Fruit fly (Drosophila melanogaster): ENCODE measurements around the gene CG5854.
A peak's percentile ranks its signal among the peaks of the same experiment; 100 is the strongest.

The CG5854 gene

DNA sequence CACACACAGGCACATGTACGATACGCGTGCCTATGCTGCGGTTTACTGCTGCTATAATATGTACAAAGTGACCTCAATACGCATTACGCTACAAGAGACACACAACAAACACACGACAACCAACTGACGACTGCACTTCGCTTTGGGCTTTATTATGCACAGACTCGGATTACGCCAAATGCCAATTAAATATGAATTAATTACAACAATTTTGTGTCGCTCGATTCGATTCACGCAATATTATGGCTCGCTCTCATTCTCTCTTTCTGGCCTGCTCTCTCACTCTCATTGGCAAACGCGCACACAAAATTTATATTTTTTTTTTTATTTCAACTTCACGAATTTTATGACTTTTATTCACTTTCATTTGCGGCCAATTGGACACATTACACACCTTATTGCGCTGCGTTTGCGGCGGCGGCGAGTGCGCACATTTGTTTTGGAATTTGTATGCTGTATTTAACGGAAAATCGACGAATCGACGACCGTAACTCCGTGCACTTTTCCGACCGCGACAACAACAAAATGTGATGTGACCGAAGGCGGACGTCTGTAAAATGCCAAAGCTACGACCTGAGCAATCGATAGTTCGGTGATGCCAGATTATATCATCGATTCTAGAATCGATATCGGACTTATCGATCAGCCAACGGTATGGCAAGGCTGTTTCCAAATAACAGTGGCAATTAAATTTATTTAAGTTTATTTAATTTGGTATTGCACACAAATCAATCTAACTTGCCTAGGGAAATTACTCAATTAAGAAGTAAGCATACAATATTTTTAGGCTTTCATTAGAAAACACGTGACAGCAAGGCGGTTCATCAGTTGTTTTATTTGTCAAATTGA, 11.0 kb upstream of the CG5854 start, which contains the start of the genes sba and CG31141 (continued):
- no peak for TF ChIP-seq Vsx1 (GFP tag; optimal IDR thresholded peaks at IDR 0.05)
- no peak for TF ChIP-seq CG18764 (GFP tag; optimal IDR thresholded peaks at IDR 0.05)
- no peak for TF ChIP-seq CG11560 (tag; IDR thresholded peaks at IDR 0.05)
- no peak for TF ChIP-seq z (GFP tag; IDR thresholded peaks at IDR 0.05)
- TF ChIP-seq grn (GFP tag; optimal IDR thresholded peaks at IDR 0.05) = no peak
- TF ChIP-seq CG3847 (GFP tag; IDR thresholded peaks at IDR 0.05) = peak; percentile 71
- TF ChIP-seq Jarid2 (GFP tag; optimal IDR thresholded peaks at IDR 0.05) = peak; percentile 90
- TF ChIP-seq CG11247 (GFP tag; IDR thresholded peaks at IDR 0.05) = 0 out of 2 replicates have a peak, but pooled peaks have one; percentile 13
- TF ChIP-seq B-H1 (GFP tag; IDR thresholded peaks at IDR 0.05) = no peak
- TF ChIP-seq CG9876 (GFP tag; optimal IDR thresholded peaks at IDR 0.05) = peak; percentile 9
- peak in 1 of 2 experiments; percentile 4 for TF ChIP-seq insv (GFP tag; optimal IDR thresholded peaks at IDR 0.05)
- TF ChIP-seq Deaf1 (tag; optimal IDR thresholded peaks at IDR 0.05) = peak; percentile 72
- no peak for TF ChIP-seq CG13775 (GFP tag; optimal IDR thresholded peaks at IDR 0.05)
- no peak for TF ChIP-seq zfh2 (GFP tag; optimal IDR thresholded peaks at IDR 0.05)
- peak; percentile 73 for TF ChIP-seq gro (GFP tag; optimal IDR thresholded peaks at IDR 0.05)
- no peak for TF ChIP-seq fu2 (GFP tag; optimal IDR thresholded peaks at IDR 0.05)
- TF ChIP-seq sug (tag; optimal IDR thresholded peaks at IDR 0.05) = no peak
- TF ChIP-seq CG14710 (tag; optimal IDR thresholded peaks at IDR 0.05) = peak; percentile 35
- no peak for TF ChIP-seq CG3065 (GFP tag; optimal IDR thresholded peaks at IDR 0.05)
- peak; percentile 45 for TF ChIP-seq vvl (GFP tag; IDR thresholded peaks at IDR 0.05)
- TF ChIP-seq Rx (GFP tag; IDR thresholded peaks at IDR 0.05) = no peak
- no peak for TF ChIP-seq CG4424 (GFP tag; optimal IDR thresholded peaks at IDR 0.05)
- peak; percentile 81 for TF ChIP-seq CG7963 (GFP tag; IDR thresholded peaks at IDR 0.05; ENCODE audit: partially characterized antibody)
- peak; percentile 10 for TF ChIP-seq unpg (GFP tag; optimal IDR thresholded peaks at IDR 0.05)
- TF ChIP-seq sna (GFP tag; IDR thresholded peaks at IDR 0.05; ENCODE audit: partially characterized antibody) = peak; percentile 73
- TF ChIP-seq CG1529 (GFP tag; optimal IDR thresholded peaks at IDR 0.05) = no peak
- no peak for TF ChIP-seq gem (tag; optimal IDR thresholded peaks at IDR 0.05)
- peak; percentile 31 for TF ChIP-seq CG2120 (GFP tag; optimal IDR thresholded peaks at IDR 0.05)
- peak; percentile 58 for TF ChIP-seq CG4617 (GFP tag; optimal IDR thresholded peaks at IDR 0.05; ENCODE audit: borderline replicate concordance)
- TF ChIP-seq BtbVII (GFP tag; optimal IDR thresholded peaks at IDR 0.05) = peak; percentile 9
- peak; percentile 84 for TF ChIP-seq HLH4C (GFP tag; IDR thresholded peaks at IDR 0.05; ENCODE audit: partially characterized antibody)
- no peak for TF ChIP-seq dan (GFP tag; IDR thresholded peaks at IDR 0.05)
- 0 out of 2 replicates have a peak, but pooled peaks have one; percentile 24 for TF ChIP-seq wdn (GFP tag; IDR thresholded peaks at IDR 0.05)
- TF ChIP-seq bowl (GFP tag; IDR thresholded peaks at IDR 0.05) = peak; percentile 25; the same call in 1 of the 2 replicates
- no peak for TF ChIP-seq CG6683 (GFP tag; optimal IDR thresholded peaks at IDR 0.05)
- peak; percentile 79 for TF ChIP-seq Scr (GFP tag; IDR thresholded peaks at IDR 0.05; ENCODE audit: partially characterized antibody)
- TF ChIP-seq CG30020 (tag; optimal IDR thresholded peaks at IDR 0.05) = no peak
- no peak for TF ChIP-seq Fer2 (tag; optimal IDR thresholded peaks at IDR 0.05)
- TF ChIP-seq Mrtf (GFP tag; IDR thresholded peaks at IDR 0.05) = no peak
- peak; percentile 75 for TF ChIP-seq cg (GFP tag; optimal IDR thresholded peaks at IDR 0.05)
- no peak for TF ChIP-seq otp (GFP tag; IDR thresholded peaks at IDR 0.05)
- TF ChIP-seq CG4730 (GFP tag; IDR thresholded peaks at IDR 0.05) = no peak
- no peak for TF ChIP-seq ssp (GFP tag; IDR thresholded peaks at IDR 0.05)
- no peak for TF ChIP-seq pita (GFP tag; optimal IDR thresholded peaks at IDR 0.05)
- no peak for TF ChIP-seq CG10321 (GFP tag; IDR thresholded peaks at IDR 0.05)
- TF ChIP-seq CG7556 (GFP tag; optimal IDR thresholded peaks at IDR 0.05) = peak; percentile 11
- peak; percentile 78; the same call in 1 of the 2 replicates for TF ChIP-seq inv (GFP tag; IDR thresholded peaks at IDR 0.05; ENCODE audit: partially characterized antibody)
- peak; percentile 81 for TF ChIP-seq CG14860 (GFP tag; IDR thresholded peaks at IDR 0.05; ENCODE audit: partially characterized antibody)
- TF ChIP-seq CG32772 (GFP tag; IDR thresholded peaks at IDR 0.05) = peak; percentile 44
